Fruit fly (Drosophila melanogaster): ENCODE measurements around the gene CG8813.
A peak's percentile ranks its signal among the peaks of the same experiment; 100 is the strongest.

Gene CG8813

dm6 chr2L:2861885-2862620 is 7.4 kb upstream of the CG8813 start (continued):
- TF ChIP-seq dati (GFP tag; IDR thresholded peaks at IDR 0.05), result no peak
- peak; percentile 22 for TF ChIP-seq CG17568 (GFP tag; optimal IDR thresholded peaks at IDR 0.05)
- no peak for TF ChIP-seq Elba2 (GFP tag; optimal IDR thresholded peaks at IDR 0.05)
- peak; percentile 19 for TF ChIP-seq HHEX (GFP tag; optimal IDR thresholded peaks at IDR 0.05)
- no peak for TF ChIP-seq pfk (GFP tag; optimal IDR thresholded peaks at IDR 0.05)
- no peak for TF ChIP-seq prd (optimal IDR thresholded peaks at IDR 0.05)
- TF ChIP-seq prd (GFP tag; IDR thresholded peaks at IDR 0.05), result 0 out of 3 replicates have a peak, but pooled peaks have one; percentile 3
- TF ChIP-seq slou (GFP tag; optimal IDR thresholded peaks at IDR 0.05), result no peak
- no peak for TF ChIP-seq CG8359 (GFP tag; optimal IDR thresholded peaks at IDR 0.05; ENCODE audit: borderline replicate concordance)
- peak in 1 of 2 experiments; percentile 17 for TF ChIP-seq Hr51 (GFP tag; optimal IDR thresholded peaks at IDR 0.05)
- TF ChIP-seq eyg (GFP tag; optimal IDR thresholded peaks at IDR 0.05), result no peak
- TF ChIP-seq Nf-YC (tag; optimal IDR thresholded peaks at IDR 0.05), result peak; percentile 15
- TF ChIP-seq ato (GFP tag; IDR thresholded peaks at IDR 0.05; ENCODE audit: partially characterized antibody), result peak; percentile 51; the same call in 1 of the 2 replicates
- peak; percentile 3 for TF ChIP-seq CG6854 (GFP tag; optimal IDR thresholded peaks at IDR 0.05)
- no peak for TF ChIP-seq CG17186 (GFP tag; optimal IDR thresholded peaks at IDR 0.05)
- TF ChIP-seq slp2 (GFP tag; optimal IDR thresholded peaks at IDR 0.05), result no peak
- peak; percentile 99 for TF ChIP-seq z (GFP tag; IDR thresholded peaks at IDR 0.05)
- TF ChIP-seq Poxn (GFP tag; IDR thresholded peaks at IDR 0.05), result no peak
- TF ChIP-seq CG1529 (GFP tag; optimal IDR thresholded peaks at IDR 0.05), result no peak
- TF ChIP-seq Antp (GFP tag; optimal IDR thresholded peaks at IDR 0.05), result no peak
- no peak for TF ChIP-seq pum (GFP tag; optimal IDR thresholded peaks at IDR 0.05)
- TF ChIP-seq CG10321 (GFP tag; IDR thresholded peaks at IDR 0.05), result no peak
- no peak for TF ChIP-seq br (optimal IDR thresholded peaks at IDR 0.05)
- TF ChIP-seq rib (GFP tag; IDR thresholded peaks at IDR 0.05), result no peak
- TF ChIP-seq CG2712 (tag; optimal IDR thresholded peaks at IDR 0.05), result peak; percentile 28
- TF ChIP-seq CG17328 (GFP tag; IDR thresholded peaks at IDR 0.05), result peak; percentile 99
- peak; percentile 80 for TF ChIP-seq bbx (GFP tag; IDR thresholded peaks at IDR 0.05; ENCODE audit: partially characterized antibody)
- no peak for TF ChIP-seq emc (GFP tag; optimal IDR thresholded peaks at IDR 0.05)
- no peak for TF ChIP-seq CG9817 (tag; optimal IDR thresholded peaks at IDR 0.05)
- TF ChIP-seq CG34224 (GFP tag; IDR thresholded peaks at IDR 0.05; ENCODE audit: partially characterized antibody), result peak; percentile 58; the same call in 2 of the 3 replicates
- TF ChIP-seq dimm (GFP tag; IDR thresholded peaks at IDR 0.05), result no peak
- no peak for TF ChIP-seq CG4820 (GFP tag; optimal IDR thresholded peaks at IDR 0.05)
- no peak; the same call in 1 of the 2 replicates for TF ChIP-seq Xrp1 (GFP tag; IDR thresholded peaks at IDR 0.05)
- peak; percentile 40 for TF ChIP-seq CG18262 (tag; optimal IDR thresholded peaks at IDR 0.05)
- peak; percentile 39 for TF ChIP-seq wek (GFP tag; optimal IDR thresholded peaks at IDR 0.05)
- peak; percentile 53 for TF ChIP-seq CG34376 (GFP tag; optimal IDR thresholded peaks at IDR 0.05)
- no peak for TF ChIP-seq CG11093 (GFP tag; IDR thresholded peaks at IDR 0.05)
- no peak for TF ChIP-seq CG11398 (GFP tag; optimal IDR thresholded peaks at IDR 0.05)
- TF ChIP-seq CG11560 (tag; IDR thresholded peaks at IDR 0.05), result no peak
- no peak for TF ChIP-seq al (GFP tag; IDR thresholded peaks at IDR 0.05)
- no peak for TF ChIP-seq tin (GFP tag; optimal IDR thresholded peaks at IDR 0.05)
- TF ChIP-seq Sox102F (GFP tag; optimal IDR thresholded peaks at IDR 0.05), result no peak
- TF ChIP-seq ranshi (GFP tag; IDR thresholded peaks at IDR 0.05), result no peak
- no peak for TF ChIP-seq wdn (GFP tag; IDR thresholded peaks at IDR 0.05)
- peak; percentile 25 for TF ChIP-seq CG13894 (tag; optimal IDR thresholded peaks at IDR 0.05)
- TF ChIP-seq mam (GFP tag; optimal IDR thresholded peaks at IDR 0.05), result no peak
- TF ChIP-seq jumu (GFP tag; optimal IDR thresholded peaks at IDR 0.05), result no peak
- no peak for TF ChIP-seq GATAe (GFP tag; conservative IDR thresholded peaks at IDR 0.05)
- peak; percentile 19 for TF ChIP-seq sqz (GFP tag; optimal IDR thresholded peaks at IDR 0.05)
- TF ChIP-seq dan (GFP tag; IDR thresholded peaks at IDR 0.05), result no peak
- peak; percentile 15 for TF ChIP-seq CG7839 (tag; optimal IDR thresholded peaks at IDR 0.05)
